Worm (Caenorhabditis elegans) whole organism, young adult: ENCODE data around the gene Y43C5B.3.

Experiments used
- C06A6.2 ChIP-seq: fragments of 200-800 bp; sonication (Bioruptor generic); conservative IDR thresholded peaks from 2 replicates; pipeline ENCODE4 v1.3.6; 2022; ENCODE audit warnings: missing genetic modification characterization, missing compliant biosample characterization
- F23B12.7 ChIP-seq: sonication (generic microtip); optimal IDR thresholded peaks from 2 replicates; lab custom pipeline; 2017; ENCODE audit warnings: missing genetic modification characterization, mild to moderate bottlenecking, missing compliant biosample characterization, antibody characterized with exemption, moderate library complexity; ENCODE audit not compliant: insufficient read depth
- F33H1.4 ChIP-seq: fragments of 200-800 bp; sonication (Bioruptor generic); IDR thresholded peaks from 2 replicates; pipeline ENCODE4 v1.3.6; 2022; ENCODE audit warnings: missing genetic modification reagents, missing genetic modification characterization, missing compliant biosample characterization
- F39B2.1 ChIP-seq: fragments of 200-800 bp; sonication (Bioruptor generic); IDR thresholded peaks from 2 replicates; pipeline ENCODE4 v1.3.6; 2022; ENCODE audit warnings: missing genetic modification reagents, missing genetic modification characterization, missing compliant biosample characterization
- F49E8.2 ChIP-seq: sonication (generic microtip); optimal IDR thresholded peaks from 3 replicates; lab custom pipeline; 2017; ENCODE audit warnings: missing genetic modification characterization, mild to moderate bottlenecking, missing compliant biosample characterization, antibody characterized with exemption, moderate library complexity; ENCODE audit not compliant: insufficient read depth
- F55B11.4 ChIP-seq: sonication (generic microtip); optimal IDR thresholded peaks from 2 replicates; lab custom pipeline; 2016; ENCODE audit warnings: missing compliant biosample characterization, missing genetic modification characterization, borderline replicate concordance; ENCODE audit not compliant: insufficient read depth
- F57C9.4 ChIP-seq: sonication (generic microtip); optimal IDR thresholded peaks from 2 replicates; lab custom pipeline; 2017; ENCODE audit warnings: mild to moderate bottlenecking, missing genetic modification characterization, missing compliant biosample characterization
- K11D2.4 ChIP-seq: fragments of 200-800 bp; sonication (Bioruptor generic); IDR thresholded peaks from 2 replicates; pipeline ENCODE4 v1.3.6; 2022; ENCODE audit warnings: missing genetic modification reagents, missing genetic modification characterization, missing compliant biosample characterization
- K12H6.12 ChIP-seq: fragments of 200-800 bp; sonication (Bioruptor generic); optimal IDR thresholded peaks from 2 replicates; lab custom pipeline; 2018; ENCODE audit warnings: mild to moderate bottlenecking, missing genetic modification characterization, missing compliant biosample characterization
- T07F8.4 ChIP-seq: sonication (generic microtip); optimal IDR thresholded peaks from 2 replicates; lab custom pipeline; 2016; ENCODE audit warnings: mild to moderate bottlenecking, missing genetic modification characterization, moderate library complexity, missing compliant biosample characterization
- Y56A3A.18 ChIP-seq: fragments of 200-800 bp; sonication (Bioruptor generic); IDR thresholded peaks from 2 replicates; pipeline ENCODE4 v1.3.6; 2022; ENCODE audit warnings: missing genetic modification reagents, missing genetic modification characterization, missing compliant biosample characterization
- Y95B8A.8 ChIP-seq: fragments of 200-800 bp; sonication (Bioruptor generic); IDR thresholded peaks from 2 replicates; pipeline ENCODE4 v1.3.6; 2022; ENCODE audit warnings: missing genetic modification reagents, missing genetic modification characterization, missing compliant biosample characterization
- ZK185.1 ChIP-seq: sonication (generic microtip); optimal IDR thresholded peaks from 2 replicates; lab custom pipeline; 2016; ENCODE audit warnings: mild to moderate bottlenecking, missing genetic modification characterization, missing compliant biosample characterization; ENCODE audit not compliant: poor library complexity, severe bottlenecking
- athp-1 ChIP-seq: sonication (generic microtip); optimal IDR thresholded peaks from 2 replicates; lab custom pipeline; 2017; ENCODE audit warnings: mild to moderate bottlenecking, missing genetic modification characterization, missing compliant biosample characterization
- ccch-3 ChIP-seq: fragments of 200-800 bp; sonication (Bioruptor generic); optimal IDR thresholded peaks from 2 replicates; lab custom pipeline; 2018; ENCODE audit warnings: mild to moderate bottlenecking, missing genetic modification characterization, missing compliant biosample characterization
- cebp-1 ChIP-seq, 2 experiments: fragments of 200-800 bp in 1 of 2; sonication (Bioruptor generic) in 1 of 2; sonication (generic microtip) in 1 of 2; IDR thresholded peaks in 1 of 2; optimal IDR thresholded peaks in 1 of 2; 2 replicates each; pipeline versions ENCODE4 v1.3.6 to Lab custom; 2017 to 2022; ENCODE audit warnings: missing compliant biosample characterization in 2 of 2, missing genetic modification characterization in 2 of 2, mild to moderate bottlenecking in 1 of 2, missing genetic modification reagents in 1 of 2, moderate library complexity in 1 of 2
- cebp-2 ChIP-seq: fragments of 200-800 bp; sonication (Bioruptor generic); IDR thresholded peaks from 2 replicates; pipeline ENCODE4 v1.3.6; 2022; ENCODE audit warnings: missing genetic modification characterization, missing compliant biosample characterization
- ceh-40 ChIP-seq: fragments of 200-800 bp; sonication (Bioruptor generic); IDR thresholded peaks from 2 replicates; pipeline ENCODE4 v1.3.6; 2022; ENCODE audit warnings: missing genetic modification characterization, missing compliant biosample characterization
- ceh-58 ChIP-seq: fragments of 200-800 bp; sonication (Bioruptor generic); IDR thresholded peaks from 2 replicates; pipeline ENCODE4 v1.3.6; 2022; ENCODE audit warnings: missing genetic modification characterization, missing compliant biosample characterization
- ceh-79 ChIP-seq: sonication (generic microtip); optimal IDR thresholded peaks from 2 replicates; lab custom pipeline; 2017; ENCODE audit warnings: mild to moderate bottlenecking, missing genetic modification characterization, missing compliant biosample characterization
- chd-7 ChIP-seq: sonication (generic microtip); optimal IDR thresholded peaks from 2 replicates; lab custom pipeline; 2016; ENCODE audit warnings: mild to moderate bottlenecking, missing genetic modification characterization, moderate library complexity, missing compliant biosample characterization
- die-1 ChIP-seq: sonication (generic microtip); optimal IDR thresholded peaks from 2 replicates; lab custom pipeline; 2016; ENCODE audit warnings: missing genotype, mild to moderate bottlenecking, missing genetic modification characterization, missing compliant biosample characterization
- egl-18 ChIP-seq: fragments of 200-800 bp; sonication (Bioruptor generic); IDR thresholded peaks from 2 replicates; pipeline ENCODE4 v1.3.6; 2022; ENCODE audit warnings: missing genetic modification reagents, missing genetic modification characterization, missing compliant biosample characterization
- egl-44 ChIP-seq: fragments of 200-800 bp; sonication (Bioruptor generic); IDR thresholded peaks from 2 replicates; pipeline ENCODE4 v1.3.6; 2022; ENCODE audit warnings: missing genetic modification reagents, missing genetic modification characterization, missing compliant biosample characterization
- ets-4 ChIP-seq: fragments of 200-800 bp; sonication (Bioruptor generic); optimal IDR thresholded peaks from 2 replicates; lab custom pipeline; 2018; ENCODE audit warnings: mild to moderate bottlenecking, missing genetic modification characterization, missing compliant biosample characterization
- gei-17 ChIP-seq: fragments of 200-800 bp; sonication (Bioruptor generic); optimal IDR thresholded peaks from 2 replicates; lab custom pipeline; 2018; ENCODE audit warnings: mild to moderate bottlenecking, missing genetic modification characterization, missing compliant biosample characterization
- him-1 ChIP-seq: sonication (generic microtip); optimal IDR thresholded peaks from 2 replicates; lab custom pipeline; 2016; ENCODE audit warnings: missing genotype, missing genetic modification reagents, missing genetic modification characterization, missing compliant biosample characterization
- hmg-1.2 ChIP-seq: fragments of 200-800 bp; sonication (Bioruptor generic); IDR thresholded peaks from 2 replicates; pipeline ENCODE4 v1.3.6; 2022; ENCODE audit warnings: missing genetic modification reagents, missing genetic modification characterization, missing compliant biosample characterization
- lin-26 ChIP-seq: fragments of 200-800 bp; sonication (Bioruptor generic); IDR thresholded peaks from 2 replicates; pipeline ENCODE4 v1.3.6; 2022; ENCODE audit warnings: missing genetic modification reagents, missing genetic modification characterization, missing compliant biosample characterization
- lin-35 ChIP-seq, 3 experiments: fragments of 150-350 bp in 2 of 3; sonication (generic microtip) in 1 of 3; optimal IDR thresholded peaks; 2 replicates each; lab custom pipeline; 2014 to 2018; ENCODE audit warnings: missing biosample characterization in 3 of 3, missing genetic modification characterization in 3 of 3, missing genetic modification reagents in 3 of 3
- mes-4 ChIP-seq: sonication (generic microtip); optimal IDR thresholded peaks from 2 replicates; lab custom pipeline; 2016; ENCODE audit warnings: missing genotype, missing genetic modification characterization, missing compliant biosample characterization
- mxl-1 ChIP-seq: sonication (generic microtip); optimal IDR thresholded peaks from 2 replicates; lab custom pipeline; 2016; ENCODE audit warnings: missing genetic modification characterization, missing compliant biosample characterization
- nfya-1 ChIP-seq: sonication (generic microtip); optimal IDR thresholded peaks from 2 replicates; lab custom pipeline; 2017; ENCODE audit warnings: antibody characterized with exemption, missing compliant biosample characterization, missing genetic modification characterization, borderline replicate concordance; ENCODE audit not compliant: insufficient read depth
- nhr-179 ChIP-seq: sonication (generic microtip); optimal IDR thresholded peaks from 2 replicates; lab custom pipeline; 2016; ENCODE audit warnings: mild to moderate bottlenecking, missing genetic modification characterization, missing compliant biosample characterization
- sea-2 ChIP-seq: fragments of 200-800 bp; sonication (Bioruptor generic); IDR thresholded peaks from 2 replicates; pipeline ENCODE4 v1.3.6; 2022; ENCODE audit warnings: missing genetic modification characterization, missing compliant biosample characterization
- snpc-1.1 ChIP-seq: sonication (generic microtip); optimal IDR thresholded peaks from 2 replicates; lab custom pipeline; 2017; ENCODE audit warnings: missing genetic modification characterization, mild to moderate bottlenecking, missing compliant biosample characterization, antibody characterized with exemption, moderate library complexity, missing genotype, missing genetic modification reagents; ENCODE audit not compliant: insufficient read depth
- snpc-4 ChIP-seq, 5 experiments: fragments of 150-350 bp in 1 of 5; sonication (generic microtip) in 4 of 5; optimal IDR thresholded peaks; 2 replicates each; lab custom pipeline; 2014 to 2018; ENCODE audit warnings: missing genetic modification characterization in 5 of 5, missing biosample characterization in 3 of 5, antibody characterized with exemption in 2 of 5, mild to moderate bottlenecking in 2 of 5, missing compliant biosample characterization in 2 of 5, missing genotype in 2 of 5, moderate library complexity in 2 of 5, missing genetic modification reagents in 1 of 5
- xnd-1 ChIP-seq: sonication (generic microtip); optimal IDR thresholded peaks from 2 replicates; lab custom pipeline; 2016; ENCODE audit warnings: missing genotype, missing genetic modification reagents, missing genetic modification characterization, missing compliant biosample characterization
- ztf-18 ChIP-seq: sonication (generic microtip); optimal IDR thresholded peaks from 2 replicates; lab custom pipeline; 2016; ENCODE audit warnings: missing genotype, mild to moderate bottlenecking, missing genetic modification characterization, missing compliant biosample characterization
- ztf-3 ChIP-seq: fragments of 200-800 bp; sonication (Bioruptor generic); optimal IDR thresholded peaks from 2 replicates; lab custom pipeline; 2018; ENCODE audit warnings: mild to moderate bottlenecking, missing genetic modification characterization, missing compliant biosample characterization

The Y43C5B.3 gene

DNA sequence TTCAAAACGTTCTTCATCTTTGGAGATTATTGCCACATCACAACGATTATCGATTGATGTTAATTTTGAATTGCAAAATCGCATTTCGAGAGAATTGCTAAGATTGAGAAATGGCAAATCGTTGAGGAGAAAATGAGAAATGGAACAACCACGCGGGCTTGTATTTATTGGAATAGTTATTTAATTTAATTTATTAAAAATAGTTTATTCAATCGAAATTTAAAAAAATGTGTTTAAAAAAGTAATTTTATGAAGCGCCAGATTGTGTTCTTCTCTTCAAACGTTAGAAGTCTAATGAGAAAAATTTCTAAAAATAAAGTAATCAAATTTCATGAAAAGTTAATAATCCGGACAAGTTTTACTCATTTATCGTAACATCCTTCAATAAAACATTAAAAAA lies 41.4 kb downstream of the Y43C5B.3 start, which contains the start of gene spe-26:
Gene spe-26 (minus strand): TSS at position 101 of the 400 bp plus-strand sequence.
- TF ChIP-seq nhr-179 (tag; lab: Kevin White, UChicago), result no peak
- no peak for TF ChIP-seq mxl-1 (tag; lab: Kevin White, UChicago)

DNA sequence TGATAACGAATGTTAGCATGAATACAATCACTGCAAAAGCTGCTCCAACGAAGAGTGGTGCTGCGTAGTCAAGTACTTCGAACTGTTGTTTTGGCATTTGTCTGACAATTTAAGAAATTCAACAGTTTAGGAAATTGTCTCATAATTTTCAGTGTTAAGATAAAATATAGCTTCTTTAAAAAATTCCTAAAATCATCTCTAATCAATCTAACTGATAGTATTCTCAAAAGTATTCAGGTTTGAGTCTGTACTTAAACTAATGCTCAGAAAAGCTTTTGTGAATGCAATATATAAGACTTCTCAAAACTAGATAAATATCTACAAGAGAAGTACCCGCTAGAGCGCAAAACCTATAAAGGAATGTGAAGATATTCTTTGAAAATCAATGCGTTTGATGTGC lies 44.5 kb downstream of the Y43C5B.3 start, which contains the start of gene R10H10.4:
Gene R10H10.4 (minus strand): TSS at position 101 of the 400 bp plus-strand sequence.
- TF ChIP-seq cebp-2 (GFP tag; lab: Robert Waterston, UW) (no peak), sea-2 (no peak), him-1 (tag; lab: Kevin White, UChicago) (no peak), snpc-4 (GFP tag; optimal IDR thresholded peaks at IDR 0.05; lab: Kevin White, UChicago) (no peak), snpc-4 (tag; optimal IDR thresholded peaks at IDR 0.05; lab: Kevin White, UChicago) (no peak), lin-26 (no peak), K12H6.12 (tag; lab: Kevin White, UChicago) (no peak), T07F8.4 (tag; lab: Kevin White, UChicago) (no peak)

DNA sequence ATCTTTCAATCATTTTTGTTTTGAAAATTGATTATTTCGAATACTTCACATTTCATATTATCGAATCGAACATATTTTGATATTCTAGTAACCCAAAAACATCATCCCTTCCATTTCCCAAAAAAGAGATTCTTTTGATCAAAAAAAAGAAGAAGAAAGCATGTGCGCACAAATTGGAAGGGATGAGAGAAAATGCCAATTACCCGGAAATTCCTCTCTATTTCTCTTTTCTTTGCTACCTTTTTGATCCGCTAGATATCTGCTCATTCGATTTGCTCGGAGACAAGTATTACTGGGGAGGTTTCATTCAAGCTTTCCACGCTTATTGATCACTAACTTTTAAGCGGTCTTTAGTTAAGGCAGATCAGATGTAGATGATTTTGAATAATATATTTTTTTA lies 46.4 kb downstream of the Y43C5B.3 start:
- no peak for TF ChIP-seq ztf-18 (tag; lab: Kevin White, UChicago)
- TF ChIP-seq ceh-58 (GFP tag; lab: Robert Waterston, UW), result no peak
- no peak for TF ChIP-seq Y95B8A.8
- TF ChIP-seq athp-1 (tag; lab: Kevin White, UChicago), result no peak
- no peak for TF ChIP-seq F49E8.2
- TF ChIP-seq chd-7 (tag; lab: Kevin White, UChicago), result no peak
- no peak for TF ChIP-seq ets-4 (GFP tag; lab: Kevin White, UChicago)
- TF ChIP-seq ceh-40 (GFP tag; lab: Robert Waterston, UW), result no peak
- no peak for TF ChIP-seq egl-44
- TF ChIP-seq ccch-3, result no peak
- TF ChIP-seq F33H1.4 (GFP tag; lab: Robert Waterston, UW), result no peak
- no peak for TF ChIP-seq ztf-3
- no peak for TF ChIP-seq gei-17 (GFP tag; lab: Kevin White, UChicago)

ce11 chrIV:10398244-10398643 lies 47.9 kb downstream of the Y43C5B.3 start:
- TF ChIP-seq F55B11.4, result no peak
- TF ChIP-seq F39B2.1 (GFP tag; lab: Robert Waterston, UW), result no peak
- no peak for TF ChIP-seq C06A6.2
- TF ChIP-seq K11D2.4 (GFP tag; lab: Robert Waterston, UW), result no peak
- no peak for TF ChIP-seq xnd-1 (tag; lab: Kevin White, UChicago)
- TF ChIP-seq F23B12.7, result no peak
- no peak for TF ChIP-seq snpc-1.1
- no peak for TF ChIP-seq nhr-179 (tag; lab: Kevin White, UChicago)
- no peak for TF ChIP-seq lin-35 (GFP tag; optimal IDR thresholded peaks at IDR 0.05; lab: Kevin White, UChicago)
- no peak for TF ChIP-seq Y95B8A.8

- TF ChIP-seq mes-4 (tag; lab: Kevin White, UChicago), result no peak
- TF ChIP-seq F57C9.4 (tag; lab: Kevin White, UChicago), result no peak
- no peak for TF ChIP-seq nfya-1
- TF ChIP-seq die-1, result peak; percentile 13
- TF ChIP-seq egl-18 (GFP tag; lab: Robert Waterston, UW), result 0 out of 2 replicates have a peak, but pooled peaks have one; percentile 47
- no peak for TF ChIP-seq ceh-58 (GFP tag; lab: Robert Waterston, UW)
- TF ChIP-seq ZK185.1 (tag; lab: Kevin White, UChicago), result peak; percentile 10
- TF ChIP-seq K12H6.12 (tag; lab: Kevin White, UChicago), result peak; percentile 76
- no peak for TF ChIP-seq F49E8.2
- no peak for TF ChIP-seq ceh-79 (tag; lab: Kevin White, UChicago)
- no peak for TF ChIP-seq Y56A3A.18 (GFP tag; lab: Robert Waterston, UW)
- TF ChIP-seq cebp-1 (GFP tag; IDR thresholded peaks at IDR 0.05; lab: Robert Waterston, UW), result no peak
- TF ChIP-seq cebp-1 (tag; optimal IDR thresholded peaks at IDR 0.05; lab: Kevin White, UChicago), result peak; percentile 41
- peak; percentile 59; the same call in 1 of the 2 replicates for TF ChIP-seq hmg-1.2 (GFP tag; lab: Robert Waterston, UW)
Observed at ce11 chrIV:10403193-10404058, 53.0 kb downstream of the Y43C5B.3 start, which contains the start of gene gpa-7. Gene gpa-7, plus strand, starts transcription at chrIV:10404008.
